Fruit fly (Drosophila melanogaster) ovary, adult (tissue): ENCODE measurements around the gene ImpE1.

ENCODE experiments used
- CG17801 ChIP-seq: fragments of 200-800 bp; optimal IDR thresholded peaks from 2 replicates; lab custom pipeline; 2019; ENCODE audit warnings: missing biosample characterization, mild to moderate bottlenecking, missing genetic modification characterization, moderate library complexity; ENCODE audit not compliant: partially characterized antibody

Gene ImpE1

DNA sequence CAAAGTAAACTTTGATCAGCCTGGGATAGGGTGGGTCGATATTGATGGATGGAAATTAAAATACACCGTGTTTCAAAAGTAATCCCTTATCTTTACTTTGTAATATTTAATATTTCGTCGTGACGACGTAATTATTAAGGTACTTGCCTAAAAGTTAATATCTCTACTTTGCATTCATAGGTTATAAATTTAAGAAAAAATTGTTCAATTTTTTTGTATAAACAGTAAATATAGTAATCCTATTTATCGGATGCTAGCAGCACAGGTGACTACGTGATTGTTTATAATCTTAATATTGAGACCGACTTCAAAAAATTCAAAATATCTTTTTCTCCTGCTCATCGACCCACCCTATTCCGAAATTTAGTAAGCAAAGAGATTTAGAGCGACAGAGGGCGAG is 14.1 kb upstream of the ImpE1 start:
- peak; percentile 10 for TF ChIP-seq CG17801 (GFP tag; lab: Kevin White, UChicago)

DNA sequence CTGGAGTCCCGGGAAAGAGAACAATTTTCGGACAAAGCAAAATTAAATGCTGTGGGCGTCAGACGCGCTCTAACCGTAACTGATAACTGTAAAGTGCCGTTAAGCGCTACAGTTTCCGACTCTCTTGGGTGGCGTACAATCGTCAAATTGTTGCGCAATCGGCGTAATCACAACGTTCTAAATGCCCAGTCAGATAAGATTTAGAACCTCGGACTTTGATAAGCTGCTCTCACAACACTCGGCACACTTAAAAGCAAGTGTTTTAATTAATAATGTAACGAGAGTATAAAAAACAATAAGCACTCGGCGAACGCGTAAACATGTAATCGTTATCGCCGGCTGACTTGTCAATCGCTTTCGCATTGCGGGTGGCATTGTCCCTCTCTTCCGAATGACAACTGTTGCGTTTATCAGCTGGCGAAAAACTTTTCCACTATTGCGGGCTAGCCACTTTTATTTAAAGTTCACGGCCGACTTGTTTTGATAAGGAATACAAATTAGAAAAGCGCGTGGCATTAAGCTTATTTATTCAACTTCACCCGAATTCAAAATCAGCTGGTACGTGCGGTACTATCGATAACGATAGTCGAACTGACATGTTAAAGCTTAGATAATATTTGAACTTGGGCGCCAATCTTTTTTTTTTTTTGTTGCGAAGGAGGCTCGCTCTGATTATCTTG is 13.3 kb upstream of the ImpE1 start:
- no peak for TF ChIP-seq CG17801 (GFP tag; lab: Kevin White, UChicago)

- no peak for TF ChIP-seq CG17801 (GFP tag; lab: Kevin White, UChicago)
These were observed 12.1 kb upstream of the ImpE1 start for dm6 chr3L:8360063-8360642.

dm6 chr3L:8360643-8361110 is 11.5 kb upstream of the ImpE1 start, which contains the start of gene Idh:
Gene Idh, minus strand, starts transcription at chr3L:8360906.
- TF ChIP-seq CG17801 (GFP tag; lab: Kevin White, UChicago), result peak; percentile 81

dm6 chr3L:8363266-8363665 is 8.9 kb upstream of the ImpE1 start:
- no peak for TF ChIP-seq CG17801 (GFP tag; lab: Kevin White, UChicago)

dm6 chr3L:8368694-8369344 is 3.4 kb upstream of the ImpE1 start:
- TF ChIP-seq CG17801 (GFP tag; lab: Kevin White, UChicago), result no peak

dm6 chr3L:8369456-8369855 is 2.7 kb upstream of the ImpE1 start:
- TF ChIP-seq CG17801 (GFP tag; lab: Kevin White, UChicago), result no peak

DNA sequence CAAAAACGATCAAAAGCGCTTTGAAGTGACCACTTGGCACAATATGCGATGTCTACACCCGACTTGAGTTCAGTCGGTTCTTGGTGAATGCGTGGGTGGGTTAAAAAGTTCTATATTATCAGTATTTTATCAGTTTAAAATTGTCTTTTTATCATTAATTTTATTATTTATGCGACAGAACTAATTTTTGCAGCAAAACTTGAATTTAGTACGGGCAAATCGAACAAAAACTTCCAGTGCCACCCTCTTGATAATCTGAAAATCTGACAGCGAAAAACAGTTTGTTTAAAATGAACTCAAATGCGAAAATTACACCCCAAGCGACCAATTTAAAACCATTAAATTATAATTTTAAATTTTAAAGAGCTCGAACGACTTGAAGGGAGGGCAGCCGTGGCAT is 1.3 kb upstream of the ImpE1 start:
- TF ChIP-seq CG17801 (GFP tag; lab: Kevin White, UChicago), result no peak

- no peak for TF ChIP-seq CG17801 (GFP tag; lab: Kevin White, UChicago)
These were observed 667 bp upstream of the ImpE1 start for dm6 chr3L:8371538-8371937.

DNA sequence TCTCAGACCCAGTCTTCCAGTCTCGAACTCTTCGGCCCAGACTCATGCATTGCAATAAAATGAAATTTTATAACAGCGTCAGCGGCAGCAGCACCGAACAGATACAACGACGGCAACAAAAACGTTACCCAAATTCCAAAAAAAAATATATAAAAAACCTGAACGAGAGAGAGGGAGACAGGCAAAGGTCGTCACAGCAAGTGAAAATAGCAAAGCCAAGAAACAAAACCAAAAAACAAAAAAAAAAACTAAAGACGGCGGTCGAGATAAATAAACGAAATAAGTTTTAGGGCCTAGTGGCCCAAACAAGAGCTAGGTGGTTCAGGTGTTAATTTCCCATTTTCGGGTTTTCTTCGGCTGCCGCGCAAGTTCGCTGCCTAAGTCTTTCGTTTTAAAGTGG is 1.9 kb downstream of the ImpE1 start:
- no peak for TF ChIP-seq CG17801 (GFP tag; lab: Kevin White, UChicago)

DNA sequence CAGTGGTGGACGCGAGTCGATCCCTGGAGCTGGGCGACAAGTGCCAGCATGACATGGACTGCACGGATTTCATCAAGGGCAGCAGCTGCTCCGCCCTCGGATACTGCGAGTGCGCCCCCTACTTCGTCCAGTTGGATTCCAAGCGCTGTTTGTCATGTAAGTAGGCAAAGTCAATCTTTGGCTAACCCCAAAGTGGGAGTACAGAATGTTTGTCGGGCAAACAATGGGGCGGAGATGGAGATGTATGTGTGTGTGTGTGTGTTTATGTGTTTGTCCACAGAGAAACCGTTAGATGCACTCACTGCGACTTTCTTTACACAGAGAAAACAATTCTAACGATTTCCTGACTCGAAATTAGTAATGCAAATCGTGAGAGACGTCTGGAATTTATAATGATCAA is 7.0 kb downstream of the ImpE1 start:
- no peak for TF ChIP-seq CG17801 (GFP tag; lab: Kevin White, UChicago)

DNA sequence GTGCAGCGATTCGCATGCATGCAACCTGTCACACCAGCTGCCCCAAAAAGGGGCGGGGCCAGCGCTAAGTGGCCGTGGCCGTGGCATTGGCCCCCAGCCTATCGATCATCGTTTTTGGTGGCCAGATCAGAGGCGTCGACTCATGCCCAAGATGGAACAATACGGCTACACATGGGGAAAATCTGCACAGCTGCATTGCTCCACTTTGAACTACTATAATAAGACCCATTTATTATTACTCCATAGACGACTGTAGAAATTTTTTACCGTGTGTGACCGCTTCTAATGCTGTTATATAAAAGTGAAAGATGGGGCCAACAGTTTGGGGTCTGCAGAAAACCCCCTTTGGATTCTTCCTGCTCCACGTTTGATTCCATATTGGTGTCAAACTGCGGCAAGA is 11.8 kb downstream of the ImpE1 start:
- TF ChIP-seq CG17801 (GFP tag; lab: Kevin White, UChicago), result no peak

- no peak for TF ChIP-seq CG17801 (GFP tag; lab: Kevin White, UChicago)
These were observed 12.8 kb downstream of the ImpE1 start for dm6 chr3L:8385055-8385454.

DNA sequence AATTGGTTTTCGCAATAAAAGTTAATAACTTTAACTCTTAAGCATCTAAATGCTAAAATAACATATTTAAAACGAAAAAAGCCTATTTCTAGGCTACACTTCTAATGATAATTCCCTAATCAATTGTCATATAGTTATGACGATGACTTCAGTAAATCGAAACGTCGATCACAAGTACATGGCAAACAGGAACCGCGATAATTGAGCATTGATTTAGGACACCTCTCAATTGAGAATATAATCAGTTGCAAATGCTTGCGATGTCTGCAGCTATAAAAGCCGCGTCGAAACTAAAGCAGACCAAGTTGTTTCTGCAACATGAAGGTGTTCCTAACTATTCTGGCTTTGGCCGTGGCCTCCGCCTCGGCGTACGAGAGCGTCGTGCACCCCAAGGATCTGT is 19.0 kb downstream of the ImpE1 start, which contains the start of gene Jon66Ci:
Gene Jon66Ci, plus strand, starts transcription at position 301 of the 400 bp plus-strand sequence.
- TF ChIP-seq CG17801 (GFP tag; lab: Kevin White, UChicago), result no peak

DNA sequence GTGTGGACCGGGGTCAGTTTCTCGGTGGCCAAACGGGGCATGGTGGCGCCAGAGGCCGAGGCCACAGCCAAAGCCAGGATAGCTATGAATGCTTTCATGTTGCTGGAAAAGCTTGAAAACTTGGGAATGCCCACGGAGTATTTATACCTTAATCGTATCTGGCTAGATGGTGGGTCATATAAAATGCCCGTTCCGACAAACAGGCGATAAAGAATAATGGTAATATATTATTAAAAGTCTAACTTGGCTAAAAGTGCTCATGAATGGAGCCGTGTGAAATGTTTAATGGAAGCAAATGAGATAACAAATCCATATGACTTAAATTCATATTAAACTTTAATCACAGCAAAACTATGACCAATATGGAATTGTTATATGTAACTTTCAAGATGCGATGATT is 21.3 kb downstream of the ImpE1 start, which contains the start of gene Jon66Cii:
Gene Jon66Cii, minus strand, starts transcription at position 101 of the 400 bp plus-strand sequence.
- TF ChIP-seq CG17801 (GFP tag; lab: Kevin White, UChicago), result no peak

DNA sequence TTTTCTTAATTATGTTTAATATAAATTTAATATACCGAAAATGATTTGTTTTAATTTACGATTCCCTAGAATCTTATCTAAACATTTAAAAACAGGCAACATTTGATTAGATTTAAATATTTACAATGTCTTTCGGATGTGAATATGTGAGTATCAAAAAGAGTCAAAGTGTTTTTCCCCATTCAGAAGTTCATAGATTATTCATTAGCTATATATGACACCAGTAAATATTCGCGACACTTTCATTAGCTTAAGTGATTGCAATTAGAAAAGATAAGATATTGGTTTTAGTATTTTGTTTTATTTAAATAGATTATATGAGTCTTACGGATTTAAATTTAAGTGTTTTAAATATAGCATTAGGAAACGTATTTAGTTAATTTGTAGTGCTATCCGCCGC is 21.9 kb downstream of the ImpE1 start:
- no peak for TF ChIP-seq CG17801 (GFP tag; lab: Kevin White, UChicago)
